Worm (Caenorhabditis elegans) whole organism, mixed stage, embryonic: ENCODE measurements around the gene odr-10.

Experiments
- M03D4.4 ChIP-seq: sonication (generic microtip); optimal IDR thresholded peaks from 2 replicates; lab custom pipeline; 2017; ENCODE audit warnings: mild to moderate bottlenecking, missing genetic modification characterization, missing compliant biosample characterization
- bed-3 ChIP-seq: fragments of 200-800 bp; sonication (Bioruptor generic); optimal IDR thresholded peaks from 3 replicates; lab custom pipeline; 2018; ENCODE audit warnings: mild to moderate bottlenecking, missing genetic modification characterization, moderate library complexity, missing compliant biosample characterization
- blmp-1 ChIP-seq: fragments of 150-350 bp; optimal IDR thresholded peaks from 2 replicates; lab custom pipeline; 2014; ENCODE audit warnings: missing biosample characterization, missing genetic modification characterization
- ceh-39 ChIP-seq: fragments of 150-350 bp; optimal IDR thresholded peaks from 2 replicates; lab custom pipeline; 2014; ENCODE audit warnings: missing biosample characterization, missing genetic modification characterization
- ceh-43 ChIP-seq: fragments of 200-800 bp; sonication (Bioruptor generic); optimal IDR thresholded peaks from 2 replicates; lab custom pipeline; 2018; ENCODE audit warnings: mild to moderate bottlenecking, missing genetic modification characterization, moderate library complexity, missing compliant biosample characterization
- ceh-83 ChIP-seq: fragments of 200-800 bp; sonication (Bioruptor generic); optimal IDR thresholded peaks from 2 replicates; lab custom pipeline; 2018; ENCODE audit warnings: mild to moderate bottlenecking, missing genetic modification characterization, missing compliant biosample characterization
- ces-1 ChIP-seq: fragments of 150-350 bp; optimal IDR thresholded peaks from 2 replicates; lab custom pipeline; 2014; ENCODE audit warnings: missing biosample characterization, missing genetic modification reagents, missing genetic modification characterization
- cnd-1 ChIP-seq: fragments of 200-800 bp; sonication (Bioruptor generic); optimal IDR thresholded peaks from 2 replicates; lab custom pipeline; 2018; ENCODE audit warnings: mild to moderate bottlenecking, missing genetic modification characterization, missing compliant biosample characterization
- drap-1 ChIP-seq: fragments of 200-800 bp; sonication (Bioruptor generic); optimal IDR thresholded peaks from 3 replicates; lab custom pipeline; 2018; ENCODE audit warnings: mild to moderate bottlenecking, missing genetic modification characterization, missing compliant biosample characterization
- elt-1 ChIP-seq: sonication (generic microtip); optimal IDR thresholded peaks from 2 replicates; lab custom pipeline; 2017; ENCODE audit warnings: missing genetic modification characterization, mild to moderate bottlenecking, missing compliant biosample characterization, antibody characterized with exemption, moderate library complexity, borderline replicate concordance; ENCODE audit not compliant: insufficient read depth
- elt-3 ChIP-seq: fragments of 150-350 bp; optimal IDR thresholded peaks from 2 replicates; lab custom pipeline; 2014; ENCODE audit warnings: missing biosample characterization, missing genetic modification characterization
- flh-1 ChIP-seq: fragments of 200-800 bp; sonication (Bioruptor generic); optimal IDR thresholded peaks from 2 replicates; lab custom pipeline; 2018; ENCODE audit warnings: mild to moderate bottlenecking, missing genetic modification characterization, moderate library complexity, missing compliant biosample characterization
- ham-2 ChIP-seq: fragments of 200-800 bp; sonication (Bioruptor generic); optimal IDR thresholded peaks from 2 replicates; lab custom pipeline; 2018; ENCODE audit warnings: mild to moderate bottlenecking, missing genetic modification characterization, missing compliant biosample characterization
- hlh-1 ChIP-seq: fragments of 150-350 bp; optimal IDR thresholded peaks from 2 replicates; lab custom pipeline; 2014; ENCODE audit warnings: missing biosample characterization, missing genetic modification reagents, missing genetic modification characterization
- lin-13 ChIP-seq: fragments of 150-350 bp; optimal IDR thresholded peaks from 2 replicates; lab custom pipeline; 2014; ENCODE audit warnings: missing biosample characterization, missing genetic modification characterization
- lin-32 ChIP-seq: fragments of 200-800 bp; sonication (Bioruptor generic); optimal IDR thresholded peaks from 2 replicates; lab custom pipeline; 2018; ENCODE audit warnings: mild to moderate bottlenecking, missing genetic modification characterization, missing compliant biosample characterization
- lsy-2 ChIP-seq: fragments of 150-350 bp; optimal IDR thresholded peaks from 2 replicates; lab custom pipeline; 2014; ENCODE audit warnings: missing biosample characterization, missing genetic modification characterization
- mep-1 ChIP-seq: fragments of 150-350 bp; optimal IDR thresholded peaks from 2 replicates; lab custom pipeline; 2017; ENCODE audit warnings: missing biosample characterization, missing genetic modification reagents, missing genetic modification characterization, inconsistent platforms
- mls-2 ChIP-seq: sonication (generic microtip); optimal IDR thresholded peaks from 2 replicates; lab custom pipeline; 2016; ENCODE audit warnings: mild to moderate bottlenecking, missing genetic modification characterization, moderate library complexity, missing compliant biosample characterization
- nhr-12 ChIP-seq: fragments of 150-350 bp; optimal IDR thresholded peaks from 2 replicates; lab custom pipeline; 2014; ENCODE audit warnings: missing biosample characterization, missing genetic modification characterization
- nhr-2 ChIP-seq: fragments of 150-350 bp; optimal IDR thresholded peaks from 2 replicates; lab custom pipeline; 2014; ENCODE audit warnings: missing biosample characterization, missing genetic modification characterization
- nhr-237 ChIP-seq: fragments of 150-350 bp; optimal IDR thresholded peaks from 2 replicates; lab custom pipeline; 2014; ENCODE audit warnings: missing biosample characterization, missing genetic modification characterization
- nhr-28 ChIP-seq: fragments of 150-350 bp; optimal IDR thresholded peaks from 2 replicates; lab custom pipeline; 2014; ENCODE audit warnings: missing biosample characterization, missing genetic modification characterization
- nhr-76 ChIP-seq: sonication (generic microtip); optimal IDR thresholded peaks from 2 replicates; lab custom pipeline; 2017; ENCODE audit warnings: missing biosample characterization, missing genetic modification characterization
- pha-4 ChIP-seq: fragments of 150-350 bp; optimal IDR thresholded peaks from 2 replicates; lab custom pipeline; 2018; ENCODE audit warnings: missing biosample characterization, missing genetic modification reagents, missing genetic modification characterization
- sem-2 ChIP-seq: fragments of 200-800 bp; sonication (Bioruptor generic); optimal IDR thresholded peaks from 2 replicates; lab custom pipeline; 2018; ENCODE audit warnings: mild to moderate bottlenecking, missing genetic modification characterization, missing compliant biosample characterization
- snpc-4 ChIP-seq: fragments of 150-350 bp; optimal IDR thresholded peaks from 2 replicates; lab custom pipeline; 2014; ENCODE audit warnings: missing biosample characterization, missing genetic modification characterization
- tbx-8 ChIP-seq: fragments of 200-800 bp; sonication (Bioruptor generic); optimal IDR thresholded peaks from 2 replicates; lab custom pipeline; 2018; ENCODE audit warnings: mild to moderate bottlenecking, missing genetic modification characterization, moderate library complexity, missing compliant biosample characterization
- unc-120 ChIP-seq: sonication (generic microtip); optimal IDR thresholded peaks from 2 replicates; lab custom pipeline; 2017; ENCODE audit warnings: missing genetic modification characterization, missing compliant biosample characterization; ENCODE audit not compliant: poor library complexity, severe bottlenecking
- unc-39 ChIP-seq: fragments of 150-350 bp; optimal IDR thresholded peaks from 2 replicates; lab custom pipeline; 2014; ENCODE audit warnings: missing biosample characterization, missing genetic modification characterization
- unc-62 ChIP-seq: fragments of 150-350 bp; optimal IDR thresholded peaks from 2 replicates; lab custom pipeline; 2014; ENCODE audit warnings: missing biosample characterization, missing genetic modification reagents, missing genetic modification characterization
- ztf-11 ChIP-seq: fragments of 150-350 bp; optimal IDR thresholded peaks from 2 replicates; lab custom pipeline; 2014; ENCODE audit warnings: missing biosample characterization, missing genetic modification characterization

odr-10 gene

DNA sequence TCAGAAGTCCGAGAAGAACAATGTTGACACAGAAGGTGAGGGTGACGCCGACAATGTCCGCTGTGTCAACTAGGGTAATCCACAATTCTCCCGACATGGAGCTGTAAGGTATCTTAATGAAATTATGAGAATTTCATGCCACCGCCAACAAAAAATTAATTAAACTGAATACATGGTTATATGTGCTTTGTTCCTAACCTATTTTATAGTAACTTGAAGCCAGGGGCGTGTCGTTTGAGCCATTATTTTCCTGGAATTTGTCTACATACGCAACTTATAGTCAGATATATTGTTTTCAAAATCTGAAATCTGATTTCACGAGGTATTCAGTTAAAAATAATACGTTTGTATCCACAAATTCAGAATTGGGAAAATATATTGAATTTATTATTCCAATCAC is at the start of gene odr-10:
Gene odr-10, minus strand, starts transcription at position 101 of the 400 bp plus-strand sequence.
- no peak for TF ChIP-seq ceh-39
- no peak for TF ChIP-seq nhr-237
- TF ChIP-seq unc-120 (tag; lab: Kevin White, UChicago) = no peak
- no peak for TF ChIP-seq blmp-1
- no peak for TF ChIP-seq ham-2
- TF ChIP-seq unc-62 (GFP tag; lab: Kevin White, UChicago) = no peak
- no peak for TF ChIP-seq bed-3
- TF ChIP-seq ces-1 = no peak
- no peak for TF ChIP-seq lsy-2 (tag; lab: Kevin White, UChicago)
- TF ChIP-seq flh-1 = no peak
- no peak for TF ChIP-seq lin-32 (GFP tag; lab: Kevin White, UChicago)
- TF ChIP-seq mls-2 (tag; lab: Kevin White, UChicago) = no peak
- TF ChIP-seq snpc-4 = no peak
- TF ChIP-seq tbx-8 (GFP tag; lab: Kevin White, UChicago) = no peak
- no peak for TF ChIP-seq elt-3 (tag; lab: Kevin White, UChicago)

DNA sequence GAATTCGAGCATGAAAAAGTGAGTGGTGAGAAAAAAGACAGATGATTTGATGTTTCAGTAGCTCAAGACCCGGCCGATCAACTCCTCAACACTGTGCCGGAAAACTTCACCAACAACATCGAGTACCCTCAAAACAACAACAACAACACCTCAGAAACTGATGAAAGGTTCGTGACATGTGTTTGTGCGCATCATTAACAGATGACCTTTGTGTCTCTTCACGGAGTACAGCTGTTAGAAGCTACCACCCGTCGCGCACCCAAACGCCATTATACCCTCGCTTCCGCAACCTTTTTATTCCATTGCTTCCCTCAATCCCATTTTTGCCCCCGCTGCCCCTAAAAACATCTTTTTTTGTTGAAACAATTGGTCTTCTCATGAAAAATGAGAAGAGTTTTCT is 49.5 kb upstream of the odr-10 start:
- TF ChIP-seq drap-1 (no peak), nhr-2 (tag; lab: Kevin White, UChicago) (peak; percentile 11), hlh-1 (tag; lab: Kevin White, UChicago) (peak; percentile 95)
- TF ChIP-seq, all 35 proteins: peak for 2

DNA sequence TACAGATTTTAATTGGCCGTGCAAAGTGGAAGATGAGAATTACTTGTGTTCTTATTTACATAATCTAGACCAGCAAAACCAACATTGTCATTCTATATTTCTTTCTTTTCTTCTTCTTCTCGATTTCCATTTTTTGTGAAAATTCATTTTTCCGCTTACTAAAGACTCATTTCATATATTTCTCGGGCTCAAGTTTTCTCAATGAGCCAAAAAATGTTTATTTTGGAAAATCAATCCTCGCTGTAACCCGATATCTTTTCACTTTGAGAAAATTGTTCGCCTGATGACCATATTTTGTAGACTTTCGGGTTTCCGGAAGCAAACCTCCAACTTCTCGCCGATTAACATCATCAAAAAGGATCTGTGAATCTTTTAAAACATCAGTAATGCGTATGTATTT is 48.2 kb upstream of the odr-10 start, which contains the start of gene nhx-4:
Gene nhx-4, plus strand, starts transcription at position 301 of the 400 bp plus-strand sequence.
- TF ChIP-seq nhr-28 (tag; lab: Kevin White, UChicago) = no peak
- TF ChIP-seq nhr-12 (tag; lab: Kevin White, UChicago) = no peak
- no peak for TF ChIP-seq ceh-83 (GFP tag; lab: Kevin White, UChicago)
- TF ChIP-seq tbx-8 (GFP tag; lab: Kevin White, UChicago) = no peak
- no peak for TF ChIP-seq lin-13 (tag; lab: Kevin White, UChicago)
- no peak for TF ChIP-seq lsy-2 (tag; lab: Kevin White, UChicago)
- no peak for TF ChIP-seq ces-1
- no peak for TF ChIP-seq sem-2
- TF ChIP-seq hlh-1 (tag; lab: Kevin White, UChicago) = no peak

ce11 chrX:6905581-6905980 is 39.8 kb upstream of the odr-10 start:
- TF ChIP-seq ceh-43 = no peak
- no peak for TF ChIP-seq bed-3
- TF ChIP-seq elt-1 = no peak
- no peak for TF ChIP-seq nhr-28 (tag; lab: Kevin White, UChicago)
- TF ChIP-seq ces-1 = no peak
- TF ChIP-seq tbx-8 (GFP tag; lab: Kevin White, UChicago) = no peak
- TF ChIP-seq lsy-2 (tag; lab: Kevin White, UChicago) = no peak
- TF ChIP-seq mep-1 (tag; lab: Kevin White, UChicago) = no peak
- TF ChIP-seq nhr-12 (tag; lab: Kevin White, UChicago) = no peak
- no peak for TF ChIP-seq blmp-1
- TF ChIP-seq mls-2 (tag; lab: Kevin White, UChicago) = no peak
- no peak for TF ChIP-seq drap-1
- no peak for TF ChIP-seq flh-1
- TF ChIP-seq nhr-76 (tag; lab: Kevin White, UChicago) = no peak
- no peak for TF ChIP-seq snpc-4
- TF ChIP-seq unc-62 (GFP tag; lab: Kevin White, UChicago) = no peak
- no peak for TF ChIP-seq ham-2
- no peak for TF ChIP-seq nhr-2 (tag; lab: Kevin White, UChicago)
- TF ChIP-seq unc-39 (tag; lab: Kevin White, UChicago) = no peak
- TF ChIP-seq, all 35 proteins: peak for 0

ce11 chrX:6904064-6904771 is 38.5 kb upstream of the odr-10 start, which contains the start of gene sid-5:
sid-5 (plus strand) TSS chrX:6904721.
- peak; percentile 56 for TF ChIP-seq hlh-1 (tag; lab: Kevin White, UChicago)
- no peak for TF ChIP-seq lin-13 (tag; lab: Kevin White, UChicago)
- no peak for TF ChIP-seq elt-1
- TF ChIP-seq pha-4 (tag; lab: Kevin White, UChicago) = no peak
- no peak for TF ChIP-seq nhr-12 (tag; lab: Kevin White, UChicago)

ce11 chrX:6902958-6903357 is 37.2 kb upstream of the odr-10 start:
- TF ChIP-seq tbx-8 (GFP tag; lab: Kevin White, UChicago) (peak; percentile 48), nhr-237 (no peak), nhr-28 (tag; lab: Kevin White, UChicago) (no peak), unc-39 (tag; lab: Kevin White, UChicago) (no peak), snpc-4 (no peak), M03D4.4 (tag; lab: Kevin White, UChicago) (peak; percentile 72), hlh-1 (tag; lab: Kevin White, UChicago) (no peak), lsy-2 (tag; lab: Kevin White, UChicago) (no peak), ham-2 (peak; percentile 37), pha-4 (tag; lab: Kevin White, UChicago) (no peak), mls-2 (tag; lab: Kevin White, UChicago) (no peak), sem-2 (peak; percentile 15), lin-13 (tag; lab: Kevin White, UChicago) (no peak), mep-1 (tag; lab: Kevin White, UChicago) (no peak), lin-32 (GFP tag; lab: Kevin White, UChicago) (peak; percentile 43), cnd-1 (peak; percentile 75), nhr-2 (tag; lab: Kevin White, UChicago) (no peak), ces-1 (peak; percentile 7), ceh-83 (GFP tag; lab: Kevin White, UChicago) (peak; percentile 84), blmp-1 (peak; percentile 2), elt-3 (tag; lab: Kevin White, UChicago) (no peak), elt-1 (no peak), bed-3 (peak; percentile 62), unc-120 (tag; lab: Kevin White, UChicago) (peak; percentile 87), ztf-11 (tag; lab: Kevin White, UChicago) (no peak), drap-1 (peak; percentile 84), ceh-39 (no peak), ceh-43 (peak; percentile 57), flh-1 (peak; percentile 9)
